Fruit fly (Drosophila melanogaster): Measurements from ENCODE around the gene CG9701.

CG9701 gene

dm6 chr3L:16768001-16768652 is 34.8 kb downstream of the CG9701 start (continued):
- peak; percentile 22 for TF ChIP-seq CG4424 (GFP tag; optimal IDR thresholded peaks at IDR 0.05)
- TF ChIP-seq nerfin-2 (GFP tag; IDR thresholded peaks at IDR 0.05; ENCODE audit: partially characterized antibody) = no peak
- no peak for TF ChIP-seq zfh2 (GFP tag; optimal IDR thresholded peaks at IDR 0.05)
- TF ChIP-seq CG8388 (GFP tag; optimal IDR thresholded peaks at IDR 0.05) = peak; percentile 53
- no peak for TF ChIP-seq fd3F (GFP tag; optimal IDR thresholded peaks at IDR 0.05)
- TF ChIP-seq phol (tag; optimal IDR thresholded peaks at IDR 0.05) = peak; percentile 66
- no peak for TF ChIP-seq cwo (GFP tag; optimal IDR thresholded peaks at IDR 0.05)
- TF ChIP-seq Vsx1 (GFP tag; optimal IDR thresholded peaks at IDR 0.05) = no peak
- TF ChIP-seq CG11247 (GFP tag; IDR thresholded peaks at IDR 0.05) = no peak
- TF ChIP-seq cg (GFP tag; optimal IDR thresholded peaks at IDR 0.05) = no peak
- no peak for TF ChIP-seq CG10462 (GFP tag; optimal IDR thresholded peaks at IDR 0.05)
- TF ChIP-seq zfh1 (GFP tag; IDR thresholded peaks at IDR 0.05) = peak; percentile 63; the same call in 2 of the 3 replicates
- no peak for TF ChIP-seq sug (tag; optimal IDR thresholded peaks at IDR 0.05)
- no peak for TF ChIP-seq bigmax (GFP tag; optimal IDR thresholded peaks at IDR 0.05)
- TF ChIP-seq luna (GFP tag; optimal IDR thresholded peaks at IDR 0.05) = no peak
- no peak for TF ChIP-seq chn (GFP tag; optimal IDR thresholded peaks at IDR 0.05)
- no peak for TF ChIP-seq usp (GFP tag; optimal IDR thresholded peaks at IDR 0.05)
- TF ChIP-seq CG7963 (GFP tag; IDR thresholded peaks at IDR 0.05; ENCODE audit: partially characterized antibody) = no peak
- TF ChIP-seq Lpt (GFP tag; optimal IDR thresholded peaks at IDR 0.05) = no peak
- no peak for TF ChIP-seq hkb (optimal IDR thresholded peaks at IDR 0.05)
- TF ChIP-seq hkb (GFP tag; IDR thresholded peaks at IDR 0.05) = 0 out of 2 replicates have a peak, but pooled peaks have one; percentile 28
- peak; percentile 44 for TF ChIP-seq CG1233 (GFP tag; optimal IDR thresholded peaks at IDR 0.05)
- no peak for TF ChIP-seq prd (optimal IDR thresholded peaks at IDR 0.05)
- TF ChIP-seq prd (GFP tag; IDR thresholded peaks at IDR 0.05) = peak; percentile 77
- TF ChIP-seq ro (GFP tag; IDR thresholded peaks at IDR 0.05) = no peak
- no peak for TF ChIP-seq CG10321 (GFP tag; IDR thresholded peaks at IDR 0.05)
- TF ChIP-seq corto (GFP tag; optimal IDR thresholded peaks at IDR 0.05) = no peak
- TF ChIP-seq CG2199 (GFP tag; IDR thresholded peaks at IDR 0.05) = no peak
- TF ChIP-seq ham (GFP tag; IDR thresholded peaks at IDR 0.05) = no peak
- TF ChIP-seq sob (GFP tag; IDR thresholded peaks at IDR 0.05) = no peak; the same call in 1 of the 2 replicates
- peak; percentile 29 for TF ChIP-seq Mad (GFP tag; optimal IDR thresholded peaks at IDR 0.05)
- TF ChIP-seq CG18262 (tag; optimal IDR thresholded peaks at IDR 0.05) = peak; percentile 66
- 0 out of 3 replicates have a peak, but pooled peaks have one; percentile 37 for TF ChIP-seq ci (GFP tag; IDR thresholded peaks at IDR 0.05)
- TF ChIP-seq CG4404 (GFP tag; IDR thresholded peaks at IDR 0.05) = peak; percentile 79
- TF ChIP-seq CG18619 (GFP tag; optimal IDR thresholded peaks at IDR 0.05) = no peak
- TF ChIP-seq tup (GFP tag; optimal IDR thresholded peaks at IDR 0.05) = no peak
- TF ChIP-seq CG14860 (GFP tag; IDR thresholded peaks at IDR 0.05; ENCODE audit: partially characterized antibody) = peak; percentile 53; the same call in 2 of the 3 replicates
- peak; percentile 23 for TF ChIP-seq bab2 (GFP tag; optimal IDR thresholded peaks at IDR 0.05)
- TF ChIP-seq CG17612 (GFP tag; IDR thresholded peaks at IDR 0.05) = no peak
- TF ChIP-seq MBD-R2 (GFP tag; IDR thresholded peaks at IDR 0.05) = no peak
- peak; percentile 4 for TF ChIP-seq CG13424 (tag; optimal IDR thresholded peaks at IDR 0.05)
- TF ChIP-seq wek (GFP tag; optimal IDR thresholded peaks at IDR 0.05) = no peak
- TF ChIP-seq Rfx (GFP tag; IDR thresholded peaks at IDR 0.05) = no peak
- peak; percentile 82 for TF ChIP-seq D19B (GFP tag; optimal IDR thresholded peaks at IDR 0.05)
- no peak for TF ChIP-seq CG1024 (GFP tag; IDR thresholded peaks at IDR 0.05)
- no peak for TF ChIP-seq Ada2b (GFP tag; IDR thresholded peaks at IDR 0.05)
- no peak for TF ChIP-seq Myb (GFP tag; optimal IDR thresholded peaks at IDR 0.05)
- peak; percentile 38 for TF ChIP-seq Antp (GFP tag; optimal IDR thresholded peaks at IDR 0.05)
- no peak for TF ChIP-seq CG3847 (GFP tag; IDR thresholded peaks at IDR 0.05)
- no peak for TF ChIP-seq CG1792 (GFP tag; optimal IDR thresholded peaks at IDR 0.05)
- 0 out of 2 replicates have a peak, but pooled peaks have one; percentile 22 for TF ChIP-seq Rx (GFP tag; IDR thresholded peaks at IDR 0.05)
